Fruit fly (Drosophila melanogaster) ovary, adult (tissue): Measurements from ENCODE around the gene Rfk.

Experiments
- CG17801 ChIP-seq: fragments of 200-800 bp; optimal IDR thresholded peaks from 2 replicates; lab custom pipeline; 2019; ENCODE audit warnings: missing biosample characterization, mild to moderate bottlenecking, missing genetic modification characterization, moderate library complexity; ENCODE audit not compliant: partially characterized antibody

Gene Rfk

dm6 chr3R:7899277-7899676 lies 13.8 kb downstream of the Rfk start:
- no peak for TF ChIP-seq CG17801 (GFP tag; lab: Kevin White, UChicago)

- peak; percentile 78 for TF ChIP-seq CG17801 (GFP tag; lab: Kevin White, UChicago)
Observed at dm6 chr3R:7895457-7895856, 17.6 kb downstream of the Rfk start.

- TF ChIP-seq CG17801 (GFP tag; lab: Kevin White, UChicago) = no peak
Observed at dm6 chr3R:7894586-7894985, 18.5 kb downstream of the Rfk start.

- TF ChIP-seq CG17801 (GFP tag; lab: Kevin White, UChicago) = no peak
Observed at dm6 chr3R:7892246-7893000, 20.7 kb downstream of the Rfk start.

dm6 chr3R:7891031-7891430 lies 22.1 kb downstream of the Rfk start, which contains the start of gene wtrw:
TSS of gene wtrw (plus strand) at chr3R:7891331.
- TF ChIP-seq CG17801 (GFP tag; lab: Kevin White, UChicago) = no peak

dm6 chr3R:7886859-7887190 lies 26.3 kb downstream of the Rfk start, which contains the start of gene ArgRS-m:
TSS of gene ArgRS-m (plus strand) at chr3R:7887045.
- TF ChIP-seq CG17801 (GFP tag; lab: Kevin White, UChicago) = peak; percentile 59

dm6 chr3R:7886167-7886858 lies 26.8 kb downstream of the Rfk start, which contains the start of gene CG17816:
TSS of gene CG17816 (minus strand) at chr3R:7886733.
- TF ChIP-seq CG17801 (GFP tag; lab: Kevin White, UChicago) = no peak

dm6 chr3R:7884433-7884832 lies 28.7 kb downstream of the Rfk start:
- TF ChIP-seq CG17801 (GFP tag; lab: Kevin White, UChicago) = no peak
